Worm (Caenorhabditis elegans) whole organism, midembryonic: ENCODE data around the gene Y41G9A.5.

Experiments
- cog-1 ChIP-seq: sonication (generic microtip); optimal IDR thresholded peaks from 2 replicates; lab custom pipeline; 2016; ENCODE audit warnings: missing genetic modification characterization, missing compliant biosample characterization
- flt-1 ChIP-seq: fragments of 200-800 bp; sonication (Bioruptor generic); IDR thresholded peaks from 2 replicates; pipeline ENCODE4 v1.3.6; 2022; ENCODE audit warnings: missing genetic modification characterization, missing compliant biosample characterization
- klf-2 ChIP-seq: fragments of 200-800 bp; sonication (Bioruptor generic); conservative IDR thresholded peaks from 2 replicates; pipeline ENCODE4 v1.3.6; 2022; ENCODE audit warnings: missing genetic modification reagents, missing genetic modification characterization, missing compliant biosample characterization
- med-1 ChIP-seq: sonication (generic microtip); optimal IDR thresholded peaks from 2 replicates; lab custom pipeline; 2017; ENCODE audit warnings: missing genetic modification characterization, mild to moderate bottlenecking, missing compliant biosample characterization, antibody characterized with exemption, missing genetic modification reagents; ENCODE audit not compliant: insufficient read depth
- ref-1 ChIP-seq: fragments of 200-800 bp; sonication (Bioruptor generic); conservative IDR thresholded peaks from 2 replicates; pipeline ENCODE4 v1.3.6; 2022; ENCODE audit warnings: missing genetic modification reagents, missing genetic modification characterization, missing compliant biosample characterization
- ztf-29 ChIP-seq: fragments of 200-800 bp; sonication (Bioruptor generic); IDR thresholded peaks from 2 replicates; pipeline ENCODE4 v1.3.6; 2022; ENCODE audit warnings: missing genetic modification reagents, missing genetic modification characterization, missing compliant biosample characterization

DNA sequence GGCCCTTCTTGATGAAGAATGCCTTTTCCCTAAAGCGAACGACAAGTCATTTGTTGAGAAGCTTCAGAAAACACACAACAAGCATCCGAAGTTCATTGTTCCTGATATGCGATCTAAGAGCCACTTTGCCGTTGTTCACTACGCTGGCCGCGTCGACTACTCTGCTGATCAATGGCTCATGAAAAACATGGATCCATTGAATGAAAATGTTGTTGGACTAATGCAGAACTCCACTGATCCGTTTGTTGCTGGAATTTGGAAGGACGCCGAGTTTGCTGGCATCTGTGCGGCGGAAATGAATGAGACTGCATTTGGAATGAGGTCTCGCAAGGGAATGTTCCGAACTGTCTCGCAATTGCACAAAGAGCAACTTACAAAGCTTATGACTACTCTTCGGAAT lies 33.8 kb upstream of the Y41G9A.5 start:
- TF ChIP-seq cog-1 (tag; lab: Kevin White, UChicago) = no peak
- TF ChIP-seq flt-1 (GFP tag; lab: Robert Waterston, UW) = no peak
- no peak for TF ChIP-seq klf-2 (GFP tag; lab: Robert Waterston, UW)
- no peak for TF ChIP-seq med-1
- no peak for TF ChIP-seq ztf-29 (GFP tag; lab: Robert Waterston, UW)
- no peak for TF ChIP-seq ref-1 (GFP tag; lab: Robert Waterston, UW)
